Worm (Caenorhabditis elegans): ENCODE data around the gene ceh-83.
A peak's percentile ranks its signal among the peaks of the same experiment; 100 is the strongest.
"Not testable (repeated sequence)": the region's sequence is repeated elsewhere in the genome, so short reads cannot be mapped to it uniquely, and the experiment has no call there.

DNA sequence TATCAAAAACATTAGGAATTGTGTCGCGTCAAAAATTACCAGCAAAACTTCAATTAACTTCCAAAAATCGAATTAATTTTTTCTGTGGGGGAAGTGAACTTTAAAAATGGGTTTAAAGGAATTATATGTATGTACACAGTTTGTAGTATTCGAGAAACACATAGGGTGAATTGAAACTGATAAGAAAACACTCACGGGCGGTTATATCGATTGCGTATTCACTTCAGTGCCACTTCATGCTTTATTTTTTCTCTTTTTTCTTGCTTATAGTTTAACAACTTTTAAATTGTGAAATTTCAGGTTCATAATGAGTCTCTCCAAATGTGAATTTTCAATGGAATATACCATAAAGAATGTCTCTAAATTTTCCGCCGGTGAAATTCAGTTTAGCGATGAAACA is 35.0 kb upstream of the ceh-83 start, which contains the start of gene math-26:
- peak; percentile 21 for TF ChIP-seq elt-2 (tag; optimal IDR thresholded peaks at IDR 0.05)
- TF ChIP-seq ztf-11, ceh-9, pqm-1 (tag; optimal IDR thresholded peaks at IDR 0.05): not testable (repeated sequence)
